Fruit fly (Drosophila melanogaster) whole organism, embryonic: Measurements from ENCODE around the gene CG15011.
A peak's percentile ranks its signal among the peaks of the same experiment; 100 is the strongest.

ENCODE experiments used
- Atf6 ChIP-seq: fragments of 200-800 bp; sonication (Bioruptor generic); IDR thresholded peaks from 2 replicates; pipeline ENCODE4 v1.3.6; 2022; ENCODE audit warnings: missing biosample characterization, missing genetic modification characterization
- CG10543 ChIP-seq: fragments of 200-800 bp; sonication (Bioruptor generic); optimal IDR thresholded peaks from 3 replicates; lab custom pipeline; 2017; ENCODE audit warnings: missing biosample characterization, mild to moderate bottlenecking, missing genetic modification characterization, moderate library complexity
- CG11093 ChIP-seq: fragments of 200-800 bp; sonication (Bioruptor generic); IDR thresholded peaks from 3 replicates; pipeline ENCODE4 v1.3.6; 2022; ENCODE audit warnings: missing biosample characterization, missing genetic modification characterization
- CG11456 ChIP-seq: fragments of 200-800 bp; sonication (Bioruptor generic); IDR thresholded peaks from 3 replicates; pipeline ENCODE4 v1.3.6; 2022; ENCODE audit warnings: missing biosample characterization, missing genetic modification characterization
- CG13296 ChIP-seq: fragments of 200-800 bp; sonication (Bioruptor generic); optimal IDR thresholded peaks from 3 replicates; lab custom pipeline; 2018; ENCODE audit warnings: missing biosample characterization, mild to moderate bottlenecking, missing genetic modification characterization
- CG1792 ChIP-seq: fragments of 200-800 bp; sonication (Bioruptor generic); optimal IDR thresholded peaks from 2 replicates; lab custom pipeline; 2016; ENCODE audit warnings: missing biosample characterization, missing genetic modification characterization
- CG2202 ChIP-seq: fragments of 200-800 bp; sonication (Bioruptor generic); optimal IDR thresholded peaks from 2 replicates; lab custom pipeline; 2018; ENCODE audit warnings: missing biosample characterization, mild to moderate bottlenecking, missing genetic modification characterization
- CG3065 ChIP-seq: fragments of 200-800 bp; sonication (Bioruptor generic); optimal IDR thresholded peaks from 2 replicates; lab custom pipeline; 2016; ENCODE audit warnings: missing biosample characterization, missing genetic modification characterization
- CG3995 ChIP-seq: fragments of 200-800 bp; sonication (Bioruptor generic); optimal IDR thresholded peaks from 3 replicates; lab custom pipeline; 2016; ENCODE audit warnings: missing biosample characterization, missing genetic modification characterization
- CG4617 ChIP-seq: fragments of 200-800 bp; sonication (Bioruptor generic); optimal IDR thresholded peaks from 3 replicates; lab custom pipeline; 2016; ENCODE audit warnings: missing biosample characterization, missing genetic modification characterization, borderline replicate concordance
- CG4707 ChIP-seq: fragments of 200-800 bp; sonication (Bioruptor generic); optimal IDR thresholded peaks from 2 replicates; lab custom pipeline; 2018; ENCODE audit warnings: missing biosample characterization, mild to moderate bottlenecking, missing genetic modification characterization, moderate library complexity
- CG5180 ChIP-seq: fragments of 200-800 bp; sonication (Bioruptor generic); optimal IDR thresholded peaks from 3 replicates; lab custom pipeline; 2017; ENCODE audit warnings: missing biosample characterization, missing genetic modification characterization, mild to moderate bottlenecking, moderate library complexity, missing genetic modification reagents
- CG8359 ChIP-seq: fragments of 200-800 bp; sonication (Bioruptor generic); optimal IDR thresholded peaks from 2 replicates; lab custom pipeline; 2017; ENCODE audit warnings: missing biosample characterization, mild to moderate bottlenecking, missing genetic modification characterization, borderline replicate concordance
- CG9797 ChIP-seq: fragments of 200-800 bp; sonication (Bioruptor generic); optimal IDR thresholded peaks from 3 replicates; lab custom pipeline; 2018; ENCODE audit warnings: missing biosample characterization, mild to moderate bottlenecking, missing genetic modification characterization
- Chrac-16 ChIP-seq: fragments of 200-800 bp; sonication (Bioruptor generic); optimal IDR thresholded peaks from 3 replicates; lab custom pipeline; 2016; ENCODE audit warnings: missing biosample characterization, missing genetic modification characterization
- Ets65A ChIP-seq: fragments of 200-800 bp; sonication (Bioruptor generic); peaks from one replicate; lab custom pipeline; 2016; ENCODE audit warnings: missing biosample characterization, missing genetic modification characterization
- Ets97D ChIP-seq: fragments of 200-800 bp; sonication (Bioruptor generic); optimal IDR thresholded peaks from 3 replicates; lab custom pipeline; 2016; ENCODE audit warnings: missing biosample characterization, missing genetic modification characterization
- H15 ChIP-seq: fragments of 200-800 bp; sonication (Bioruptor generic); IDR thresholded peaks from 3 replicates; pipeline ENCODE4 v1.3.6; 2022; ENCODE audit warnings: missing biosample characterization, missing genetic modification characterization
- HHEX ChIP-seq: fragments of 200-800 bp; sonication (Bioruptor generic); optimal IDR thresholded peaks from 3 replicates; lab custom pipeline; 2017; ENCODE audit warnings: missing biosample characterization, mild to moderate bottlenecking, missing genetic modification characterization, missing genetic modification reagents
- Hey ChIP-seq: fragments of 200-800 bp; sonication (Bioruptor generic); optimal IDR thresholded peaks from 3 replicates; lab custom pipeline; 2018; ENCODE audit warnings: missing biosample characterization, mild to moderate bottlenecking, missing genetic modification characterization
- MESR4 ChIP-seq: fragments of 200-800 bp; sonication (Bioruptor generic); optimal IDR thresholded peaks from 2 replicates; lab custom pipeline; 2018; ENCODE audit warnings: missing biosample characterization, mild to moderate bottlenecking, missing genetic modification characterization, moderate library complexity
- Med ChIP-seq: fragments of 200-800 bp; sonication (Bioruptor generic); peaks from one replicate; lab custom pipeline; 2016; ENCODE audit warnings: missing biosample characterization, missing genetic modification characterization, mild to moderate bottlenecking, inconsistent platforms, moderate library complexity
- Meics ChIP-seq: fragments of 200-800 bp; sonication (Bioruptor generic); optimal IDR thresholded peaks from 2 replicates; lab custom pipeline; 2017; ENCODE audit warnings: missing biosample characterization, mild to moderate bottlenecking, missing genetic modification characterization
- NFAT ChIP-seq: fragments of 200-800 bp; sonication (Bioruptor generic); IDR thresholded peaks from 2 replicates; pipeline ENCODE4 v1.3.6; 2022; ENCODE audit warnings: missing biosample characterization, missing genetic modification characterization
- Oli ChIP-seq: fragments of 200-800 bp; sonication (Bioruptor generic); optimal IDR thresholded peaks from 2 replicates; lab custom pipeline; 2018; ENCODE audit warnings: missing biosample characterization, mild to moderate bottlenecking, missing genetic modification characterization, moderate library complexity
- Ptx1 ChIP-seq: fragments of 200-800 bp; sonication (Bioruptor generic); IDR thresholded peaks from 2 replicates; pipeline ENCODE4 v1.3.6; 2022; ENCODE audit warnings: missing biosample characterization, missing genetic modification characterization
- Six4 ChIP-seq: fragments of 200-800 bp; sonication (Bioruptor generic); optimal IDR thresholded peaks from 2 replicates; lab custom pipeline; 2016; ENCODE audit warnings: missing biosample characterization, missing genetic modification characterization
- Sox102F ChIP-seq: fragments of 200-800 bp; sonication (Bioruptor generic); optimal IDR thresholded peaks from 2 replicates; lab custom pipeline; 2018; ENCODE audit warnings: missing biosample characterization, mild to moderate bottlenecking, missing genetic modification characterization, moderate library complexity
- Vsx1 ChIP-seq: fragments of 200-800 bp; sonication (Bioruptor generic); optimal IDR thresholded peaks from 2 replicates; lab custom pipeline; 2017; ENCODE audit warnings: missing biosample characterization, mild to moderate bottlenecking, missing genetic modification characterization, missing genetic modification reagents
- Xrp1 ChIP-seq: fragments of 200-800 bp; sonication (Bioruptor generic); IDR thresholded peaks from 2 replicates; pipeline ENCODE4 v1.3.6; 2022; ENCODE audit warnings: missing biosample characterization, missing genetic modification characterization
- ap ChIP-seq: fragments of 200-800 bp; sonication (Bioruptor generic); IDR thresholded peaks from 2 replicates; pipeline ENCODE4 v1.3.6; 2022; ENCODE audit warnings: missing biosample characterization, missing genetic modification characterization
- ato ChIP-seq: fragments of 200-800 bp; sonication (Bioruptor generic); IDR thresholded peaks from 2 replicates; pipeline ENCODE4 v1.3.6; 2022; ENCODE audit warnings: missing biosample characterization, missing genetic modification characterization; ENCODE audit not compliant: partially characterized antibody
- ems ChIP-seq: fragments of 200-800 bp; sonication (Bioruptor generic); optimal IDR thresholded peaks from 3 replicates; lab custom pipeline; 2016; ENCODE audit warnings: missing biosample characterization, missing genetic modification characterization
- exex ChIP-seq: fragments of 200-800 bp; sonication (Bioruptor generic); optimal IDR thresholded peaks from 4 replicates; lab custom pipeline; 2018; ENCODE audit warnings: missing biosample characterization, mild to moderate bottlenecking, missing genetic modification characterization, moderate library complexity
- fru ChIP-seq: fragments of >200 bp; optimal IDR thresholded peaks from 2 replicates; lab custom pipeline; 2017
- gce ChIP-seq: fragments of 200-800 bp; sonication (Bioruptor generic); IDR thresholded peaks from 3 replicates; pipeline ENCODE4 v1.3.6; 2022; ENCODE audit warnings: missing biosample characterization, missing genetic modification characterization
- gcm ChIP-seq: fragments of 200-800 bp; sonication (Bioruptor generic); optimal IDR thresholded peaks from 2 replicates; lab custom pipeline; 2019; ENCODE audit warnings: missing biosample characterization, mild to moderate bottlenecking, missing genetic modification characterization, moderate library complexity
- gem ChIP-seq: fragments of 200-800 bp; sonication (Bioruptor generic); optimal IDR thresholded peaks from 2 replicates; lab custom pipeline; 2019; ENCODE audit warnings: missing biosample characterization, mild to moderate bottlenecking, missing genetic modification characterization, moderate library complexity
- ind ChIP-seq: fragments of 200-800 bp; sonication (Bioruptor generic); optimal IDR thresholded peaks from 3 replicates; lab custom pipeline; 2016; ENCODE audit warnings: missing biosample characterization, missing genetic modification characterization
- jigr1 ChIP-seq: fragments of 200-800 bp; sonication (Bioruptor generic); IDR thresholded peaks from 3 replicates; pipeline ENCODE4 v1.3.6; 2022; ENCODE audit warnings: missing biosample characterization, missing genetic modification characterization
- nau ChIP-seq: fragments of 200-800 bp; sonication (Bioruptor generic); optimal IDR thresholded peaks from 3 replicates; lab custom pipeline; 2017; ENCODE audit warnings: missing biosample characterization, mild to moderate bottlenecking, missing genetic modification characterization, missing genetic modification reagents
- oc ChIP-seq: fragments of 200-800 bp; sonication (Bioruptor generic); optimal IDR thresholded peaks from 2 replicates; lab custom pipeline; 2018; ENCODE audit warnings: missing biosample characterization, mild to moderate bottlenecking, missing genetic modification characterization, moderate library complexity
- p53 ChIP-seq: fragments of 200-800 bp; sonication (Bioruptor generic); optimal IDR thresholded peaks from 2 replicates; lab custom pipeline; 2016; ENCODE audit warnings: missing biosample characterization, missing genetic modification characterization
- pros ChIP-seq: fragments of 200-800 bp; sonication (Bioruptor generic); optimal IDR thresholded peaks from 3 replicates; lab custom pipeline; 2019; ENCODE audit warnings: missing biosample characterization, mild to moderate bottlenecking, missing genetic modification characterization, moderate library complexity
- pzg ChIP-seq: fragments of 200-800 bp; sonication (Bioruptor generic); optimal IDR thresholded peaks from 3 replicates; lab custom pipeline; 2018; ENCODE audit warnings: missing biosample characterization, mild to moderate bottlenecking, missing genetic modification characterization, moderate library complexity
- ranshi ChIP-seq: fragments of 200-800 bp; sonication (Bioruptor generic); IDR thresholded peaks from 2 replicates; pipeline ENCODE4 v1.3.6; 2022; ENCODE audit warnings: missing biosample characterization, missing genetic modification characterization
- scrt ChIP-seq: fragments of 200-800 bp; sonication (Bioruptor generic); optimal IDR thresholded peaks from 2 replicates; lab custom pipeline; 2018; ENCODE audit warnings: missing biosample characterization, mild to moderate bottlenecking, missing genetic modification characterization, moderate library complexity
- sens ChIP-seq: fragments of 200-800 bp; sonication (Bioruptor generic); peaks from one replicate; lab custom pipeline; 2016; ENCODE audit warnings: missing biosample characterization, missing genetic modification characterization
- sna ChIP-seq: fragments of 200-800 bp; sonication (Bioruptor generic); IDR thresholded peaks from 2 replicates; pipeline ENCODE4 v1.3.6; 2022; ENCODE audit warnings: missing biosample characterization, missing genetic modification characterization; ENCODE audit not compliant: partially characterized antibody
- ssp ChIP-seq: fragments of 200-800 bp; sonication (Bioruptor generic); IDR thresholded peaks from 2 replicates; pipeline ENCODE4 v1.3.6; 2022; ENCODE audit warnings: missing biosample characterization, missing genetic modification characterization
- zen2 ChIP-seq: fragments of 200-800 bp; sonication (Bioruptor generic); IDR thresholded peaks from 3 replicates; pipeline ENCODE4 v1.3.6; 2022; ENCODE audit warnings: missing biosample characterization, missing genetic modification characterization; ENCODE audit not compliant: partially characterized antibody

Gene CG15011

dm6 chr3L:4269920-4270319, 11.0 kb upstream of the CG15011 start (continued):
- TF ChIP-seq CG3995 (GFP tag; lab: Kevin White, UChicago) (peak; percentile 25), CG10543 (GFP tag; lab: Kevin White, UChicago) (peak; percentile 24), Med (GFP tag; lab: Kevin White, UChicago) (peak; percentile 37), Chrac-16 (GFP tag; lab: Kevin White, UChicago) (peak; percentile 48), Ets97D (GFP tag; lab: Kevin White, UChicago) (no peak), fru (lab: Kevin White, UChicago) (no peak), sna (no peak), CG11093 (GFP tag; lab: Robert Waterston, UW) (0 out of 3 replicates have a peak, but pooled peaks have one; percentile 60), ems (GFP tag; lab: Kevin White, UChicago) (no peak), CG11456 (GFP tag; lab: Robert Waterston, UW) (0 out of 3 replicates have a peak, but pooled peaks have one; percentile 28), NFAT (no peak), scrt (GFP tag; lab: Kevin White, UChicago) (peak; percentile 58), CG4617 (no peak), Ets65A (no peak), CG3065 (GFP tag; lab: Kevin White, UChicago) (no peak), gce (peak; percentile 61; the same call in 1 of the 3 replicates), Hey (tag; lab: Kevin White, UChicago) (no peak), CG4707 (GFP tag; lab: Kevin White, UChicago) (peak; percentile 33), Xrp1 (GFP tag; lab: Robert Waterston, UW) (peak; percentile 81), Ptx1 (GFP tag; lab: Robert Waterston, UW) (peak; percentile 79), H15 (GFP tag; lab: Robert Waterston, UW) (peak; percentile 42; the same call in 1 of the 3 replicates), CG8359 (GFP tag; lab: Kevin White, UChicago) (peak; percentile 15), sens (peak; percentile 55), nau (no peak), jigr1 (GFP tag; lab: Robert Waterston, UW) (peak; percentile 43; the same call in 1 of the 3 replicates), Sox102F (GFP tag; lab: Kevin White, UChicago) (no peak), p53 (GFP tag; lab: Kevin White, UChicago) (no peak), CG13296 (GFP tag; lab: Kevin White, UChicago) (peak; percentile 74), CG5180 (GFP tag; lab: Kevin White, UChicago) (peak; percentile 56), Atf6 (peak; percentile 51; the same call in 1 of the 2 replicates), pros (GFP tag; lab: Kevin White, UChicago) (no peak), CG2202 (peak; percentile 52), ssp (GFP tag; lab: Robert Waterston, UW) (peak; percentile 39; the same call in 1 of the 2 replicates), ranshi (GFP tag; lab: Robert Waterston, UW) (peak; percentile 51; the same call in 1 of the 2 replicates), Six4 (GFP tag; lab: Kevin White, UChicago) (peak; percentile 40), oc (tag; lab: Kevin White, UChicago) (peak; percentile 74), CG1792 (GFP tag; lab: Kevin White, UChicago) (no peak), ap (peak; percentile 53), HHEX (GFP tag; lab: Kevin White, UChicago) (peak; percentile 40), gcm (GFP tag; lab: Kevin White, UChicago) (peak; percentile 72), pzg (GFP tag; lab: Kevin White, UChicago) (no peak), exex (peak; percentile 1), Vsx1 (GFP tag; lab: Kevin White, UChicago) (peak; percentile 43), gem (peak; percentile 84), MESR4 (GFP tag; lab: Kevin White, UChicago) (no peak), ato (GFP tag; lab: Robert Waterston, UW) (no peak), CG9797 (GFP tag; lab: Kevin White, UChicago) (no peak), Meics (GFP tag; lab: Kevin White, UChicago) (peak; percentile 67), ind (GFP tag; lab: Kevin White, UChicago) (peak; percentile 60), Oli (peak; percentile 83), zen2 (GFP tag; lab: Robert Waterston, UW) (no peak)
